Worm (Caenorhabditis elegans) whole organism, L4/young adult: ENCODE measurements around the gene C24H11.5.

Experiments used
- W03F9.2 ChIP-seq: fragments of 150-350 bp; optimal IDR thresholded peaks from 2 replicates; lab custom pipeline; 2014; ENCODE audit warnings: missing biosample characterization, missing genetic modification characterization
- him-1 ChIP-seq: sonication (generic microtip); optimal IDR thresholded peaks from 2 replicates; lab custom pipeline; 2016; ENCODE audit warnings: missing genotype, missing genetic modification reagents, missing genetic modification characterization, missing compliant biosample characterization

ce11 chrIII:11826118-11826517 lies 46.1 kb downstream of the C24H11.5 start, which contains the start of gene rsp-8:
- no peak for TF ChIP-seq him-1
- no peak for TF ChIP-seq W03F9.2 (tag; lab: Kevin White, UChicago)
